Fruit fly (Drosophila melanogaster) Kc167 (cell line): ENCODE data around the gene subdued.

Experiments used
- Myc ChIP-seq: fragments of >200 bp; optimal IDR thresholded peaks from 2 replicates; lab custom pipeline; 2017; ENCODE audit warnings: missing external identifiers
- h ChIP-seq: fragments of >200 bp; optimal IDR thresholded peaks from 3 replicates; lab custom pipeline; 2018; ENCODE audit warnings: missing external identifiers
- insv ChIP-seq: fragments of >200 bp; optimal IDR thresholded peaks from 3 replicates; lab custom pipeline; 2018; ENCODE audit warnings: missing external identifiers
- psq ChIP-seq: fragments of >200 bp; optimal IDR thresholded peaks from 2 replicates; lab custom pipeline; 2017; ENCODE audit warnings: missing external identifiers

- TF ChIP-seq psq (no peak), h (lab: Kevin White, UChicago) (no peak), insv (lab: Kevin White, UChicago) (no peak), Myc (lab: Kevin White, UChicago) (no peak)
These were observed 57.7 kb downstream of the subdued start for dm6 chr3R:19584818-19585217.
